Fruit fly (Drosophila melanogaster) whole organism, prepupa: Measurements from ENCODE around the gene CG14253.

Source experiments
- CG10631 ChIP-seq: fragments of 200-800 bp; sonication (Bioruptor generic); optimal IDR thresholded peaks from 2 replicates; lab custom pipeline; 2016; ENCODE audit warnings: missing biosample characterization, missing genetic modification characterization
- fkh ChIP-seq: fragments of 200-800 bp; sonication (Bioruptor generic); optimal IDR thresholded peaks from 3 replicates; lab custom pipeline; 2017; ENCODE audit warnings: missing biosample characterization, mild to moderate bottlenecking, missing genetic modification characterization, moderate library complexity

dm6 chr3R:26969743-26970142 is 8.6 kb upstream of the CG14253 start:
- TF ChIP-seq CG10631 (no peak), fkh (no peak)
